Fruit fly (Drosophila melanogaster) whole organism, embryonic: ENCODE results near the gene CG14731.

ENCODE experiments used
- Abd-B ChIP-seq: fragments of 200-800 bp; sonication (Bioruptor generic); optimal IDR thresholded peaks from 2 replicates; lab custom pipeline; 2018; ENCODE audit warnings: missing biosample characterization, mild to moderate bottlenecking, missing genetic modification characterization, moderate library complexity
- Awh ChIP-seq: fragments of 200-800 bp; sonication (Bioruptor generic); IDR thresholded peaks from 2 replicates; pipeline ENCODE4, ENCODE4 v1.3.6; 2022; ENCODE audit warnings: missing biosample characterization, missing genetic modification characterization
- BEAF-32 ChIP-seq: fragments of 200-800 bp; sonication (Bioruptor generic); optimal IDR thresholded peaks from 3 replicates; lab custom pipeline; 2017; ENCODE audit warnings: missing biosample characterization, missing genetic modification characterization, mild to moderate bottlenecking, moderate library complexity, missing genetic modification reagents
- CG11093 ChIP-seq: fragments of 200-800 bp; sonication (Bioruptor generic); IDR thresholded peaks from 3 replicates; pipeline ENCODE4 v1.3.6; 2022; ENCODE audit warnings: missing biosample characterization, missing genetic modification characterization
- CG12155 ChIP-seq: fragments of 200-800 bp; sonication (Bioruptor generic); optimal IDR thresholded peaks from 3 replicates; lab custom pipeline; 2016; ENCODE audit warnings: missing biosample characterization, missing genetic modification characterization
- CG12659 ChIP-seq: fragments of 200-800 bp; sonication (Bioruptor generic); optimal IDR thresholded peaks from 3 replicates; lab custom pipeline; 2017; ENCODE audit warnings: mild to moderate bottlenecking, missing biosample characterization, missing genetic modification reagents, missing genetic modification characterization
- CG12744 ChIP-seq: fragments of 200-800 bp; sonication (Bioruptor generic); optimal IDR thresholded peaks from 2 replicates; lab custom pipeline; 2016; ENCODE audit warnings: missing biosample characterization, missing genetic modification characterization
- CG14441 ChIP-seq: fragments of 200-800 bp; sonication (Bioruptor generic); IDR thresholded peaks from 2 replicates; pipeline ENCODE4 v1.3.6; 2022; ENCODE audit warnings: missing biosample characterization, missing genetic modification characterization
- CG15479 ChIP-seq: fragments of 200-800 bp; sonication (Bioruptor generic); optimal IDR thresholded peaks from 3 replicates; lab custom pipeline; 2019; ENCODE audit warnings: missing biosample characterization, mild to moderate bottlenecking, missing genetic modification characterization, moderate library complexity
- CG15514 ChIP-seq: fragments of 200-800 bp; sonication (Bioruptor generic); optimal IDR thresholded peaks from 3 replicates; lab custom pipeline; 2017; ENCODE audit warnings: missing biosample characterization, missing genetic modification characterization, mild to moderate bottlenecking, moderate library complexity, missing genetic modification reagents
- CG16815 ChIP-seq: fragments of 200-800 bp; sonication (Bioruptor generic); optimal IDR thresholded peaks from 3 replicates; lab custom pipeline; 2017; ENCODE audit warnings: missing biosample characterization, mild to moderate bottlenecking, missing genetic modification characterization
- CG17328 ChIP-seq: fragments of 200-800 bp; sonication (Bioruptor generic); IDR thresholded peaks from 2 replicates; pipeline ENCODE4 v1.3.6; 2022; ENCODE audit warnings: missing biosample characterization, missing genetic modification characterization
- CG17359 ChIP-seq: fragments of 200-800 bp; sonication (Bioruptor generic); optimal IDR thresholded peaks from 3 replicates; lab custom pipeline; 2018; ENCODE audit warnings: missing biosample characterization, mild to moderate bottlenecking, missing genetic modification characterization, moderate library complexity
- CG17612 ChIP-seq: fragments of 200-800 bp; sonication (Bioruptor generic); IDR thresholded peaks from 2 replicates; pipeline ENCODE4 v1.3.6; 2022; ENCODE audit warnings: missing biosample characterization, missing genetic modification characterization
- CG17912 ChIP-seq: fragments of 200-800 bp; sonication (Bioruptor generic); optimal IDR thresholded peaks from 2 replicates; lab custom pipeline; 2018; ENCODE audit warnings: missing biosample characterization, mild to moderate bottlenecking, missing genetic modification characterization
- CG18619 ChIP-seq: fragments of 200-800 bp; sonication (Bioruptor generic); optimal IDR thresholded peaks from 3 replicates; lab custom pipeline; 2017; ENCODE audit warnings: missing biosample characterization, mild to moderate bottlenecking, missing genetic modification characterization
- CG30020 ChIP-seq: fragments of 200-800 bp; optimal IDR thresholded peaks from 2 replicates; lab custom pipeline; 2019; ENCODE audit warnings: missing biosample characterization, mild to moderate bottlenecking, missing genetic modification characterization, moderate library complexity
- CG3838 ChIP-seq: fragments of 200-800 bp; sonication (Bioruptor generic); optimal IDR thresholded peaks from 3 replicates; lab custom pipeline; 2016; ENCODE audit warnings: missing biosample characterization, missing genetic modification characterization
- CG4328 ChIP-seq: fragments of 200-800 bp; sonication (Bioruptor generic); optimal IDR thresholded peaks from 3 replicates; lab custom pipeline; 2017; ENCODE audit warnings: missing biosample characterization, missing genetic modification reagents, missing genetic modification characterization
- CG6854 ChIP-seq: fragments of 200-800 bp; sonication (Bioruptor generic); optimal IDR thresholded peaks from 3 replicates; lab custom pipeline; 2017; ENCODE audit warnings: missing biosample characterization, mild to moderate bottlenecking, missing genetic modification characterization
- CG9797 ChIP-seq: fragments of 200-800 bp; sonication (Bioruptor generic); optimal IDR thresholded peaks from 3 replicates; lab custom pipeline; 2018; ENCODE audit warnings: missing biosample characterization, mild to moderate bottlenecking, missing genetic modification characterization
- Chrac-16 ChIP-seq: fragments of 200-800 bp; sonication (Bioruptor generic); optimal IDR thresholded peaks from 3 replicates; lab custom pipeline; 2016; ENCODE audit warnings: missing biosample characterization, missing genetic modification characterization
- CoRest ChIP-seq: fragments of 200-800 bp; sonication (Bioruptor generic); optimal IDR thresholded peaks from 3 replicates; lab custom pipeline; 2018; ENCODE audit warnings: missing biosample characterization, mild to moderate bottlenecking, missing genetic modification characterization, moderate library complexity
- CrebB ChIP-seq: fragments of 200-800 bp; sonication (Bioruptor generic); optimal IDR thresholded peaks from 3 replicates; lab custom pipeline; 2018; ENCODE audit warnings: missing biosample characterization, mild to moderate bottlenecking, missing genetic modification characterization
- Doc3 ChIP-seq: fragments of 200-800 bp; sonication (Bioruptor generic); IDR thresholded peaks from 3 replicates; pipeline ENCODE4 v1.3.6; 2022; ENCODE audit warnings: missing biosample characterization, missing genetic modification characterization; ENCODE audit not compliant: partially characterized antibody
- GATAe ChIP-seq: fragments of 200-800 bp; sonication (Bioruptor generic); conservative IDR thresholded peaks from 2 replicates; pipeline ENCODE4 v1.3.6; 2022; ENCODE audit warnings: missing biosample characterization, missing genetic modification characterization
- H15 ChIP-seq: fragments of 200-800 bp; sonication (Bioruptor generic); IDR thresholded peaks from 3 replicates; pipeline ENCODE4 v1.3.6; 2022; ENCODE audit warnings: missing biosample characterization, missing genetic modification characterization
- HLHmδ ChIP-seq: fragments of 200-800 bp; sonication (Bioruptor generic); optimal IDR thresholded peaks from 2 replicates; lab custom pipeline; 2018; ENCODE audit warnings: missing biosample characterization, mild to moderate bottlenecking, missing genetic modification characterization, moderate library complexity
- Hr3 ChIP-seq: fragments of 200-800 bp; sonication (Bioruptor generic); optimal IDR thresholded peaks from 3 replicates; lab custom pipeline; 2016; ENCODE audit warnings: missing biosample characterization, missing genetic modification characterization
- Lim3 ChIP-seq: fragments of 200-800 bp; sonication (Bioruptor generic); IDR thresholded peaks from 2 replicates; pipeline ENCODE4 v1.3.6; 2022; ENCODE audit warnings: missing biosample characterization, missing genetic modification characterization
- NC2β ChIP-seq: fragments of 200-800 bp; sonication (Bioruptor generic); optimal IDR thresholded peaks from 2 replicates; lab custom pipeline; 2016; ENCODE audit warnings: missing biosample characterization, missing genetic modification characterization
- Nf-YA ChIP-seq: fragments of 200-800 bp; sonication (Bioruptor generic); IDR thresholded peaks from 2 replicates; pipeline ENCODE4 v1.3.6; 2022; ENCODE audit warnings: missing biosample characterization, missing genetic modification characterization
- TFAM ChIP-seq: fragments of 200-800 bp; sonication (Bioruptor generic); optimal IDR thresholded peaks from 2 replicates; lab custom pipeline; 2017; ENCODE audit warnings: missing biosample characterization, missing genetic modification characterization, inconsistent platforms
- Xrp1 ChIP-seq: fragments of 200-800 bp; sonication (Bioruptor generic); IDR thresholded peaks from 2 replicates; pipeline ENCODE4 v1.3.6; 2022; ENCODE audit warnings: missing biosample characterization, missing genetic modification characterization
- al ChIP-seq: fragments of 200-800 bp; sonication (Bioruptor generic); IDR thresholded peaks from 2 replicates; pipeline ENCODE4 v1.3.6; 2022; ENCODE audit warnings: missing biosample characterization, missing genetic modification characterization
- caup ChIP-seq: fragments of 200-800 bp; sonication (Bioruptor generic); optimal IDR thresholded peaks from 3 replicates; lab custom pipeline; 2017; ENCODE audit warnings: missing biosample characterization, mild to moderate bottlenecking, missing genetic modification characterization, moderate library complexity; ENCODE audit not compliant: severe bottlenecking
- chinmo ChIP-seq: fragments of 200-800 bp; sonication (Bioruptor generic); IDR thresholded peaks from 4 replicates; pipeline ENCODE4 v1.3.6; 2022; ENCODE audit warnings: missing biosample characterization, missing genetic modification characterization; ENCODE audit not compliant: partially characterized antibody
- dimm ChIP-seq: fragments of 200-800 bp; sonication (Bioruptor generic); IDR thresholded peaks from 2 replicates; pipeline ENCODE4 v1.3.6; 2022; ENCODE audit warnings: missing biosample characterization, missing genetic modification characterization
- esg ChIP-seq: fragments of 200-800 bp; sonication (Bioruptor generic); conservative IDR thresholded peaks from 2 replicates; pipeline ENCODE4 v1.3.6; 2022; ENCODE audit warnings: missing biosample characterization, missing genetic modification characterization
- fd96Cb ChIP-seq: fragments of 200-800 bp; sonication (Bioruptor generic); optimal IDR thresholded peaks from 2 replicates; lab custom pipeline; 2018; ENCODE audit warnings: missing biosample characterization, mild to moderate bottlenecking, missing genetic modification characterization, moderate library complexity
- gcm ChIP-seq: fragments of 200-800 bp; sonication (Bioruptor generic); optimal IDR thresholded peaks from 2 replicates; lab custom pipeline; 2019; ENCODE audit warnings: missing biosample characterization, mild to moderate bottlenecking, missing genetic modification characterization, moderate library complexity
- grn ChIP-seq: fragments of 200-800 bp; sonication (Bioruptor generic); optimal IDR thresholded peaks from 3 replicates; lab custom pipeline; 2017; ENCODE audit warnings: missing biosample characterization, missing genetic modification characterization
- insv ChIP-seq, 2 experiments: fragments of 200-800 bp; sonication (Bioruptor generic); optimal IDR thresholded peaks; 3 replicates each; lab custom pipeline; 2016 to 2018; ENCODE audit warnings: missing biosample characterization in 2 of 2, missing genetic modification characterization in 2 of 2
- luna ChIP-seq: fragments of 200-800 bp; sonication (Bioruptor generic); optimal IDR thresholded peaks from 2 replicates; lab custom pipeline; 2016; ENCODE audit warnings: missing biosample characterization, missing genetic modification characterization
- mirr ChIP-seq: fragments of 200-800 bp; sonication (Bioruptor generic); optimal IDR thresholded peaks from 3 replicates; lab custom pipeline; 2018; ENCODE audit warnings: missing biosample characterization, mild to moderate bottlenecking, missing genetic modification characterization
- nerfin-1 ChIP-seq: fragments of 200-800 bp; sonication (Bioruptor generic); optimal IDR thresholded peaks from 3 replicates; lab custom pipeline; 2019; ENCODE audit warnings: missing biosample characterization, mild to moderate bottlenecking, missing genetic modification characterization, moderate library complexity
- odd ChIP-seq: fragments of 200-800 bp; sonication (Bioruptor generic); optimal IDR thresholded peaks from 2 replicates; lab custom pipeline; 2017; ENCODE audit warnings: missing biosample characterization, mild to moderate bottlenecking, missing genetic modification characterization
- p53 ChIP-seq: fragments of 200-800 bp; sonication (Bioruptor generic); optimal IDR thresholded peaks from 2 replicates; lab custom pipeline; 2016; ENCODE audit warnings: missing biosample characterization, missing genetic modification characterization
- pho ChIP-seq: fragments of 200-800 bp; sonication (Bioruptor generic); optimal IDR thresholded peaks from 2 replicates; lab custom pipeline; 2016; ENCODE audit warnings: missing biosample characterization, missing genetic modification characterization
- unc-4 ChIP-seq: fragments of 200-800 bp; sonication (Bioruptor generic); IDR thresholded peaks from 2 replicates; pipeline ENCODE4 v1.3.6; 2022; ENCODE audit warnings: missing biosample characterization, missing genetic modification characterization; ENCODE audit not compliant: partially characterized antibody

The CG14731 gene

DNA sequence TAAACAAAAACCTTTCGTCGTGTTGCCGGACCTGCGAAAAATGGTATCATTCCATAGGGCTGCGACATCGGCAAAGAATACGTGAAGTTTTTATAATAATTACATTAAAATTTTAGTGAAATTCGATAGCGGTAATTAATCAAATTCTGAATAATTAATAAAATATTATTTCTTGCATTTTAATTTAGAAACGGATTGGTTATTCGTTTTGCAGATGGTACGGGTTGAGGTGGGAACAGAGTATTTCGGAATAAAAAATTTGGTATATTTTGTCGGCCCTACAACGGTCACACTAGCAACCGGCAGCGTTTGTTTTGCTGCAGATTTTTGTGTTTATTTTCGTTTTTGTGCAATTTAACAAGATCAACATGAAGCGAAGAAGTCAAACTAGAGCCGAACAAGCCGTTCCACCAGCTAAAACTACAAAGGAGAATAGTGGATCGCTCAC is 48.5 kb upstream of the CG14731 start, which contains the start of the genes CG6962 and CG31368 (continued):
- TF ChIP-seq NC2β (GFP tag; lab: Kevin White, UChicago): peak; percentile 19
- peak in 1 of 2 experiments; percentile 39 for TF ChIP-seq insv (GFP tag; optimal IDR thresholded peaks at IDR 0.05; lab: Kevin White, UChicago)
- 0 out of 2 replicates have a peak, but pooled peaks have one; percentile 31 for TF ChIP-seq Nf-YA (GFP tag; lab: Robert Waterston, UW)
- peak; percentile 84 for TF ChIP-seq Chrac-16 (GFP tag; lab: Kevin White, UChicago)
- TF ChIP-seq pho: peak; percentile 63
- peak; percentile 90 for TF ChIP-seq Abd-B (GFP tag; lab: Kevin White, UChicago)
- peak; percentile 80 for TF ChIP-seq CG17359 (tag; lab: Kevin White, UChicago)
- TF ChIP-seq CrebB (tag; lab: Kevin White, UChicago): peak; percentile 51
- TF ChIP-seq CG12659 (GFP tag; lab: Kevin White, UChicago): peak; percentile 83
- TF ChIP-seq CG12744 (GFP tag; lab: Kevin White, UChicago): peak; percentile 46
- TF ChIP-seq grn (GFP tag; lab: Kevin White, UChicago): no peak
- TF ChIP-seq CG15514: peak; percentile 78
- TF ChIP-seq caup (GFP tag; lab: Kevin White, UChicago): peak; percentile 70
- peak; percentile 80 for TF ChIP-seq Xrp1 (GFP tag; lab: Robert Waterston, UW)
- peak; percentile 75 for TF ChIP-seq H15 (GFP tag; lab: Robert Waterston, UW)
- TF ChIP-seq CG17328: peak; percentile 64
- no peak for TF ChIP-seq TFAM (GFP tag; lab: Kevin White, UChicago)
- no peak for TF ChIP-seq CG6854
- peak; percentile 93 for TF ChIP-seq CG9797 (GFP tag; lab: Kevin White, UChicago)
- peak; percentile 17 for TF ChIP-seq luna
- TF ChIP-seq CoRest (tag; lab: Kevin White, UChicago): peak; percentile 92
- TF ChIP-seq Lim3 (GFP tag; lab: Robert Waterston, UW): no peak
- TF ChIP-seq CG15479 (GFP tag; lab: Kevin White, UChicago): no peak
- peak; percentile 38 for TF ChIP-seq odd (GFP tag; lab: Kevin White, UChicago)
- TF ChIP-seq CG30020 (tag; lab: Kevin White, UChicago): peak; percentile 92
- peak; percentile 31 for TF ChIP-seq CG3838 (GFP tag; lab: Kevin White, UChicago)
- TF ChIP-seq unc-4 (GFP tag; lab: Robert Waterston, UW): 0 out of 2 replicates have a peak, but pooled peaks have one; percentile 20
- no peak; the same call in 1 of the 2 replicates for TF ChIP-seq GATAe (GFP tag; lab: Robert Waterston, UW)
- TF ChIP-seq CG11093 (GFP tag; lab: Robert Waterston, UW): peak; percentile 30; the same call in 1 of the 3 replicates
- peak; percentile 85 for TF ChIP-seq CG14441
- peak; percentile 89 for TF ChIP-seq Hr3 (GFP tag; lab: Kevin White, UChicago)
- TF ChIP-seq esg: peak; percentile 76
- peak; percentile 81 for TF ChIP-seq CG16815
- no peak for TF ChIP-seq mirr (GFP tag; lab: Kevin White, UChicago)
- no peak for TF ChIP-seq HLHmδ (GFP tag; lab: Kevin White, UChicago)
- peak; percentile 60 for TF ChIP-seq CG4328 (GFP tag; lab: Kevin White, UChicago)
- TF ChIP-seq dimm (GFP tag; lab: Robert Waterston, UW): no peak
- peak; percentile 85 for TF ChIP-seq CG12155 (GFP tag; lab: Kevin White, UChicago)
- TF ChIP-seq Awh (GFP tag; lab: Robert Waterston, UW): peak; percentile 58; the same call in 1 of the 2 replicates
- peak; percentile 80 for TF ChIP-seq nerfin-1 (tag; lab: Kevin White, UChicago)
- no peak for TF ChIP-seq CG17912
- peak; percentile 46; the same call in 1 of the 2 replicates for TF ChIP-seq CG17612 (GFP tag; lab: Robert Waterston, UW)
- no peak for TF ChIP-seq Doc3
- TF ChIP-seq fd96Cb (tag; lab: Kevin White, UChicago): peak; percentile 84
- peak; percentile 73 for TF ChIP-seq gcm (GFP tag; lab: Kevin White, UChicago)
- TF ChIP-seq al: peak; percentile 77
- peak; percentile 60 for TF ChIP-seq BEAF-32 (GFP tag; lab: Kevin White, UChicago)
- TF ChIP-seq p53 (GFP tag; lab: Kevin White, UChicago): no peak
- TF ChIP-seq chinmo: no peak
- peak; percentile 72 for TF ChIP-seq CG18619
